Fruit fly (Drosophila melanogaster): ENCODE measurements around the gene colt.

dm6 chr2L:2725374-2725773 lies 44.5 kb downstream of the colt start, which contains the start of gene CG31689:
- TF ChIP-seq CG8478 (optimal IDR thresholded peaks at IDR 0.05) (no peak), CTCF (optimal IDR thresholded peaks at IDR 0.05) (no peak)

Measured in S2 (cell line).